Fruit fly (Drosophila melanogaster) ovary, adult (tissue): ENCODE data around the gene CG10650.

Source experiments
- CG17801 ChIP-seq: fragments of 200-800 bp; optimal IDR thresholded peaks from 2 replicates; lab custom pipeline; 2019; ENCODE audit warnings: missing biosample characterization, mild to moderate bottlenecking, missing genetic modification characterization, moderate library complexity; ENCODE audit not compliant: partially characterized antibody

The CG10650 gene

DNA sequence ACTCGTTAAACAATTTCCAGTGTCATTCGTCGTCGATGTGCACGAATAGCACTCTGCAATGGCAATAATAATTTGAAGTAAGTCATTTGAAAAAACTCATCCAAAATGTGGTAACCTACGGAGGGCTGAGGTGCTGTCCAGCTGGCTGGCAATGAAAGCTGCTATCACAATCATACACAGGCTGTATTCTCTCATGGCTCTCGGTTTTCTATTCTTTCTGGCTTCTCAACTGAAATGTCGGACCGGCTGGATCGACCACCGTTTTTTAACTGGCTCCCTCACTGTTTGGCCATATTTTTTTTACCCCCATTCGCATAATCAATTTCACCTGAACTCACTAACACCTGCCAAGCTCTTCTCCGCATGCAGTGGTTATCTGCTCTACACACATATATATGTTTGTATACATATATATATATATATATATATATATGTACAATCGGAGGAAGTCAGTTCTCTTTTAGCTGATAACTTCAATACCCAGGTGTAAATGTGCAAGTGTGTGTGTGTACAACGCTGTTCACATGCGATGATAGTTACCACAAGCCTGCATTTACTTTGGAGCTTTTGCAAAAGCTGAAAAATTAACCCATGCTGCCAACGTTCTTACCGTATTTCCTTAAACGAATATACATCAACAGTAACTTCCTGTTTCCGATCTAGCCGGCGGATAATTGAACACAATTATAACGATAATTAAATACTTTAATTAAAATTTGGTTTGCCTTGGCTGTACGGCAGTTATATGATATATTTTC is at the start of gene CG10650:
Gene CG10650, minus strand, starts transcription at position 275 of the 758 bp plus-strand sequence.
- TF ChIP-seq CG17801 (GFP tag; lab: Kevin White, UChicago), result no peak

DNA sequence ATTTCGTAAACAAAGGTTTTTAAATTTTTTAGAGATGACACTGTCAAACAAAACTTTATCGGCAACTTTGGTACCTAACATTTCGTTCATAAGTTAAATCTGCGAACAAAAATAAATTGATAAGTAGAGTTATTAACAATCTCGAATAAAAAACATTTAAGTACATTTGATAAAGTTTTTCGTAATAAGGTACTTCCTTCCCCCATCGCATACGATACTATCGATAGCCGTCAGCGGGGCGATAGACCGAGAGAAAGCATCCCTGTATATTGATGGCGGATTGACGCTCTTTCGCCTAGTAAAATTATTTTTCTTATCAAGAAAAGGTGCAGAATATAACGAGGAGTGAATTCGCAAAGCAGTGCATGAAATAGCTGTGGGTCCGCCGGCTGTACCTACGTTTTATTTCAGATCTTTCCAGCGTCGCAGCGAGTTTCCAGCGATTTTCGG is 49.4 kb upstream of the CG10650 start, which contains the start of the genes Ttc19 and Acn:
Gene Ttc19, minus strand, starts transcription at position 38 of the 450 bp plus-strand sequence.
Gene Acn, plus strand, starts transcription at position 245 of the 450 bp plus-strand sequence.
- peak; percentile 83 for TF ChIP-seq CG17801 (GFP tag; lab: Kevin White, UChicago)

DNA sequence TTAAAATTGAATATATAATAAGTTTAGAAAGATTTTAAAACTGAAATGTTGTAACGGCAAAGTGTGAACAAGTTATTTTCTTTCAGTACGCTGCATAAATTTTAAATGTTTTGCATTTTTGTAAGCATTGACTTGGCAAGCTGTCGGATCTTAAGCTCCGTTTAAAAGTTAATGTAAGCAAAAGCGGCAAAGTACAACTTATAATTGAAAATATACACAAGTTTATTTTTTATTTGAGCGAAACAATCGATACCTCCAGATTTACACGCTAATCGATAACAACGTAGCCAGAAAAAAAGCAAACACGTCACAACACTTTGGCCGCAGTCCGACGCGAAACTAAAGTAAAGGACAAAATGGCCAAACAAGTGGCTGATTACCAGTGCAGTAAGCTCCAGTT is 45.9 kb upstream of the CG10650 start, which contains the start of gene Catsup:
Gene Catsup, plus strand, starts transcription at position 273 of the 400 bp plus-strand sequence.
- TF ChIP-seq CG17801 (GFP tag; lab: Kevin White, UChicago), result peak; percentile 2

DNA sequence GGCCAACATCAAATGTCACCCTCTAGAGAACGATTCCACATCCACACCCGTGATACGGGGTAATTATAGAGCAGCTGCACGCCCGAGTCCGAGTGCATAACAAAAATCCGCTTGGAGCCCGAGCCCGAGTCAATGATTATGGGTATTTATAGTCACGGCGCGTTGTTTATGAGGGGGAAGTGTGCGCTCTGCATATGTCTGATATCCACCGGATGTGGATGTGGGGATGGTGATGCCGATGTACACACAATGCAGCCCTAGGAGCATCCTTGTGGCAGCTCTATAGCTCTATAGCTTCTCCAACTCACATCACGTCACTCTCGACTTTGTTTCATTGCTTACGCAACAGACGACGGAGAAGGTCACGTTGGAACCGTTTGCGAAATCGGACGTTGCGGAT is 41.7 kb upstream of the CG10650 start:
- no peak for TF ChIP-seq CG17801 (GFP tag; lab: Kevin White, UChicago)

DNA sequence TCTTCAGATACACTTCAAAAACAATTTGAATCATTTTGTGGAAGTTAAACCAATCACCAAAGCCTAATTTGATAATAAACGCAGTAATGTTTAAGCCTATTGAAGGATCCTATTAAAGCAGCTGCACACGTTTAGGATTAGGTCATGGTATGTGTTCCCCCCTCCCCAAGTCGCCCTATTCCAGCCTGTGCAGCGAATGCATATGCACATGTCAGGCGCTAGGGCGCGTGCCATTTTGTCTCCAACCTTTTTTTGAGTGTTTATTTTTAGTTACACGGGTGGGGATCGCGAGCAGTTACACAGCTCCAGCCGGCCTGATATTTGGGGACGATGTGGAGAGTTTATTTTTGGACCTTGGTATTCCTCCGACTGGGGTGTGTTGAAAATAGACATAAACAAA is 41.3 kb upstream of the CG10650 start:
- TF ChIP-seq CG17801 (GFP tag; lab: Kevin White, UChicago), result no peak

DNA sequence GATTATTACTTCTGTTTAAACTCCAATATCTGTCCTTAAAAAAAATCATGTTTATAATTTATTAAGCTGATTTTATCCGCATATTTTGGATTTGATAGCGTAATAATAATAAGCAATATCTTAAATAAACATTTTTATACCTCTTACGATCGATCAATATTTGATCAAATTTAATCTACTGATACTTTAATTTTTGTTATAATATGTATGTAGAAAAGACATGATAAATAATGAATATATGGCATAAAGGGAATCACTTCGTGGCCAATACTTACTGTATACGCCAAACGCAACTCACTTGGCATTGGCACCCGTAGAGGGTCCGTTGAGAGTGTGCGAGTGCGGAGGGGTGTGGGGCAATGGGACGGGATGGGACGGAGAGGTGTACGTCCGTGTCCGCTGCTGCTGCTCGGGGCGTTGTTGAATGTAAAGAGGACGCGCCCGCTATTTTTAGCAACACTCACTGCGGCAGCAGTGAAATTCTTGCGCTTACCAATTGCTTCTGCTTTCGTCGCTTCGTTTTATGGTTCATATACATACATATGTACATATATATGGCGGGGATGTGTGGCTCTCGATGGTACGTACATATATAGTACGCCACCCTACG is 40.5 kb upstream of the CG10650 start:
- no peak for TF ChIP-seq CG17801 (GFP tag; lab: Kevin White, UChicago)

DNA sequence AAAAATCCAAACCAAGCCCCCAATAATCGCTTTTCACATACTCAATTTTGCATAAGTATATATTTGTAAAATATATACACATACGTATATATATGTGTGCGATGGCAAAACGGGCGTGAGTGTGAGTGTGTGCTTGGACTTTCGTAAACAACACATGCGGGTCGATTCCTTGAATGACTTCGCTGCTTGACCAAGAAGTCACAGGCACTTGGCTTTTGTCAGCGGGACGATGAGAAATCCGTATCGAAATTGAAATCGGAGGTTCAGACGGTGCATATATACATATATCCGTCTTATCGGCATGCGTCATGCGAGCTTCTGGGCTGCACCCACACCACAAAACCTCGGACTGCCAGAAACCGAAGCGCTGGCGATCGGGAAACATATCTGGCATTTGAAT is 39.3 kb upstream of the CG10650 start:
- TF ChIP-seq CG17801 (GFP tag; lab: Kevin White, UChicago), result no peak

DNA sequence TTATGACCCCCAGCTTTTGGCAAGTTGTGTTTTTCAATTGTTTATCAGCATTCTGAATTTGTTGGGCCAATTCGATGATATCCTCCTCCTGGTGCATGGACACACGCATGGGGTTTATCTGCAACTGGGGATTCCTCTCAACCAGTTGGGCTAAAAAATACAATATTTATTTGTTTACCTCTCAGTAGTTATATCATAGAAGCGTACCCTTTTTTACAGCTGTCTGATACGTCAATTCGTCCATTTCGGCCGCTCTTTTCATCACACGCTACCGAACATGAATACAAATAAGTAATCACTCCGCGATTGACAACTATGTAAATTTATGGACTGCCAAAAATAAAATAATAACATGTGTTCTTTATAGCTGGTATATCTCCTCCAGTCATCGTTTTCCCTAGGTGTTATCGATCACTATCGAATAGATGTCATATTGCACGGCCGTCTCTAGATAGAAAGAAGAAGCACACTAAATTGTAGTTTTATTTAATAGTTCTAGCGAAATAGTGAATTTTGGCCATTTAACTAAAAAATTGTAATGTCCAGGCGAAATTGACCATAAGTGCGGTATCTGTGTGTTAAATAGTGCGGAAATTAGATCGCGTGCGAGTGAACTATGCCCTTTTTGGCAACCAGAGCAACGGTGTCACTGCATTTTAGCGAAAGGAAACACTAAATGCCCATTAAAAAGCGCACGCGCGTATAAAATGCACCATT is 38.6 kb upstream of the CG10650 start, which contains the start of the genes mib2 and CG31800:
Gene mib2, plus strand, starts transcription at position 232 of the 717 bp plus-strand sequence.
Gene CG31800, minus strand, starts transcription at position 364 of the 717 bp plus-strand sequence.
- peak; percentile 11 for TF ChIP-seq CG17801 (GFP tag; lab: Kevin White, UChicago)

DNA sequence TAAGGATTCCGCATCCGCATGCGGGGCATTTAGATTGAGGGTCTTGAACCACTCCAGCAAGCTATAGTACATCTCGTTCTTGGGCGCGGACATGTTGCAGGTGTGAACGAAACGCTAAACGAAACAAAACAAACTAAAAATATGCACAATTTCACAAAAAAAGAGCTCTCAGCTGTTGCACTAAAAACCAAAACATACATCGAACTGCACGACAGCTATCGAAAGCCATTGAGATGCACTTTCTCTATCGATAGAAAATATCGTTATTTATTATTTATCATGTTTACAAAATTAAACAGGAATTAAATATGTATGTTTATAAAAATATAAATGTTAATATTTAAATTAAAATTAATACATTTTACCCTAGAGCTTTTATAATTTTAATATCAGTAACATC is 37.6 kb upstream of the CG10650 start, which contains the start of gene hook:
Gene hook, minus strand, starts transcription at position 211 of the 400 bp plus-strand sequence.
- TF ChIP-seq CG17801 (GFP tag; lab: Kevin White, UChicago), result peak; percentile 32

DNA sequence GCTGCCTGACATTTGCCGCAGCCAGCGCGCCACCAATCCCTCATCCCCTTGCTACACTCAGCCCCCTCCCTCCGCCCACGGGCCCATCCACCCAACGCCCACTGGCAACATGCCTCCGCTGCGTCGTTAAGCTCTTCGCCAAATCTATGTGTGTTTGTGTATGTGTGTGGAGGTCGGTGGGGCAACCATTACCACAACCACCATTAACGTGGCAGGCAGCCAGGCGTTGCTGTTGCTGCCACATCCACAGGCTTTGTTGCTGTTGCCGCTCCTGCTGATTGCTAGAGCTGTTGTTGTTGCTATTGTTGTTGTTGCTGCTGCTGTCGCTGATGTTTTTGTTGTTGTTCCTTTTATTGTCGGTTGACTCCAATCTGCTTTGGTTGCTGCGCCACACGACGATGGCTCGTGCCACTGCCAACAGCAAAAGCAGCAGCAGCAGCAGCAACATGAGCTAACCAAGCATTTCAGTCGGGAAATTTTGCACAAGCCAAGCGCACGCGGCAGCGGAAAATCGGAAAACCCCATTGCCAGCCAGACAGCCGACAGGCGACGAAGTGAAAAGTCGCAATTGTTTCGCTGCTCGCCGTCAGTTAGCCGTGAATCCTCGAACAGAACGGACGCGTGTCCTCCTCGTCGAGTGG is 31.6 kb upstream of the CG10650 start, which contains the start of gene Sidpn:
Gene Sidpn, plus strand, starts transcription at position 465 of the 641 bp plus-strand sequence.
- TF ChIP-seq CG17801 (GFP tag; lab: Kevin White, UChicago), result no peak

DNA sequence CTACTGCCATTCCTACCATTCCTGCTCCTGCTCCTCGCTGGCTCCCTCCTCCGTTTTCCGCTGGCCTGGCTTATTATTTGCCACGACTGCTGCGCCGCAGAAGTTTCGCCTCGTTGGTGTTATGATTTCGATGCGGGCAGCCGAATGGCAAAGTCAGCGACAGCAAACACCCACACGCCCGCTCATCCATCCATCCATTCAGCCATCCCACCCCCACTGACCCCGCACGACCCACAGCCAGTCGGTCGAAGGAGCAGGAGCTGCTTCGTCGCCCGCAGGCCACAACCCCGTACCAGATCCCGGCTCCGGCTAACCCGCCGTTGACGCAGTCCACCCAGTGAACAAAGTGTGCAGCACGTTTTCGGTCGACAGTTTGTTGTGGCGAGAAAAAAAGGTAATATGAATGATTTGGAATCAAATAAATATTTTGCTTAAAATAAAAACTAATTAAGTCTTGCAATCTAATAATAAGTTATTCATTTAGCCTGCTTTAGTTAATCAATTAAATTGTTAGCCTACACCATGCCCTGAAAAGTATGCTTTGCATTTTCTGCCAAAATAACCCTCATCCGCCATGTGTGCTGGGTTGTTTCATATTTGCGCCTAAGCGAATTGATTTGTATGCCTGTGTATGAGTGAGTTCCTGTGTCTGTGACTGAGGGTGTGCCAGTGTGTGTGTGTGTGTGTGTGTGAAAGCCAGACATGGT is 30.9 kb upstream of the CG10650 start:
- no peak for TF ChIP-seq CG17801 (GFP tag; lab: Kevin White, UChicago)

DNA sequence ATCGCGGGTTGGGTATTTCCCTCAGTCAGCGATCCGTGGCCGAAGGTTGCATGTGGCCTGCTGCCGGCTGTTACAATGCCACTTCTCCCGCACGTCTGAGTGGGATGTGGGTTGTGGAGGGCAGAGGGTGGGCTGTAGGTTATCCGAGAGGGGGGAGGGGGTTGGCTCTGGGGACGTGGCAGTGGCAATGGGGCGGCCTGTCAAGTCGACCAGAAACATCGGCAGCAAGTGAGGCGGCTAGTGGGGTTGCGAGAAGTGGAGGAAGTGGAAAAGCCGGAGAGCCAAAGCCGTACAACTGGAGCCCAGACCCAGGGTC is 29.0 kb upstream of the CG10650 start:
- no peak for TF ChIP-seq CG17801 (GFP tag; lab: Kevin White, UChicago)

DNA sequence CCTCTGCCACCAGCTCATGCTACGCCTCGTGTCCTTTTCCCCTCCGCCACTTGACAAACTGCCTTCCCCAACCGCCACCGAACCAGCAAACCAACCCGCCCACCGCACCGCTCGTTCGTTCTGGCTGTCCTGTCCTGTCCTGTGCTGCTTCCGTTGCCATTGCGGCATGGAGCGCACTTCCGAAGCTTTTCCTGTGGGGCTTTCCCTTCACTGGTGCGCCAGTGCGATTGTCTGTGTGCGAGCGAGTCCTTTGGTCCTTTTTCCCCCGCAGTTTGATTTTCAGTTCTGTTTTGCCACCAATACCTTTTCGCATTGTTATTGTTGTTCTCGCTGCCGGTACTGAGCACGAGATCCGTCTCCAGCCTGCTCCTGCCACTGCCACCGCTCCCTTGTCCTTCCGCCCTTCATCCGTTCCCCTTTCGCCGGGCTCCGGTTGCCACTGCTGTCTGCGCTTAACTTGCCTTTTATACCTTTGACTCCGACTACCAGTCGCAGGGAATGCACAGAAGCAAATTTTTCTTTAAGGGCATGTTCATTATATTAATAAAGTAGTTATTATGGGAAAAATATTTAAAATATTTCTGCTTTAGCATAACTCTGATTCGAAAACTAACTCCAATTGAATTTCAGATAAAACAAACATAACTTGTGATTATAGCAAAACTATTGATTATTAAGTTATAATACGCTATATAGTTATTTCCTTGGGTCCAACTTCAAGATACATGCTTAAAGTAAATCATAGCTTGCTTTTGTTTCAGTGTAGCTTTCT is 28.4 kb upstream of the CG10650 start:
- no peak for TF ChIP-seq CG17801 (GFP tag; lab: Kevin White, UChicago)
